Fruit fly (Drosophila melanogaster): ENCODE measurements around the gene grass.

Gene grass

dm6 chr3R:27194106-27194505 lies 36.4 kb downstream of the grass start, which contains the start of gene Ser:
Ser (minus strand) TSS chr3R:27194267.
- peak; percentile 18 for TF ChIP-seq CG7368 (GFP tag; optimal IDR thresholded peaks at IDR 0.05)
- peak; percentile 46; the same call in 1 of the 3 replicates for TF ChIP-seq eg (GFP tag; IDR thresholded peaks at IDR 0.05)
- peak; percentile 15 for TF ChIP-seq CG9139 (GFP tag; optimal IDR thresholded peaks at IDR 0.05)
- no peak for TF ChIP-seq fkh (GFP tag; optimal IDR thresholded peaks at IDR 0.05)
- 0 out of 3 replicates have a peak, but pooled peaks have one; percentile 34 for TF ChIP-seq CG8119 (GFP tag; IDR thresholded peaks at IDR 0.05)
- TF ChIP-seq Eip78C (GFP tag) = peak; percentile 50
- TF ChIP-seq Blimp-1 (GFP tag; optimal IDR thresholded peaks at IDR 0.05) = no peak
- TF ChIP-seq dsx (GFP tag; optimal IDR thresholded peaks at IDR 0.05; ENCODE audit: poor library complexity, severe bottlenecking) = peak; percentile 40
- TF ChIP-seq CG32006 (GFP tag; optimal IDR thresholded peaks at IDR 0.05) = no peak
- TF ChIP-seq ss (GFP tag; optimal IDR thresholded peaks at IDR 0.05) = peak; percentile 22 to 86
- peak; percentile 57 for TF ChIP-seq CG6854 (GFP tag; optimal IDR thresholded peaks at IDR 0.05)
- peak; percentile 55 for TF ChIP-seq CG1621 (tag; optimal IDR thresholded peaks at IDR 0.05)
- TF ChIP-seq svp (GFP tag) = peak; percentile 63
- no peak for TF ChIP-seq CG6163 (GFP tag; IDR thresholded peaks at IDR 0.05)
- TF ChIP-seq net (GFP tag; optimal IDR thresholded peaks at IDR 0.05) = no peak
- no peak for TF ChIP-seq Met (GFP tag; optimal IDR thresholded peaks at IDR 0.05)
- no peak for TF ChIP-seq Gug (GFP tag; IDR thresholded peaks at IDR 0.05)
- no peak for TF ChIP-seq CG15336 (GFP tag; IDR thresholded peaks at IDR 0.05)
- peak; percentile 47 for TF ChIP-seq CG16779 (tag; optimal IDR thresholded peaks at IDR 0.05)
- TF ChIP-seq fd85E (GFP tag; optimal IDR thresholded peaks at IDR 0.05) = no peak
- peak; percentile 49 for TF ChIP-seq CG6808 (GFP tag; optimal IDR thresholded peaks at IDR 0.05)
- no peak for TF ChIP-seq OdsH (GFP tag; optimal IDR thresholded peaks at IDR 0.05)
- no peak for TF ChIP-seq CG11294 (GFP tag; IDR thresholded peaks at IDR 0.05)

DNA sequence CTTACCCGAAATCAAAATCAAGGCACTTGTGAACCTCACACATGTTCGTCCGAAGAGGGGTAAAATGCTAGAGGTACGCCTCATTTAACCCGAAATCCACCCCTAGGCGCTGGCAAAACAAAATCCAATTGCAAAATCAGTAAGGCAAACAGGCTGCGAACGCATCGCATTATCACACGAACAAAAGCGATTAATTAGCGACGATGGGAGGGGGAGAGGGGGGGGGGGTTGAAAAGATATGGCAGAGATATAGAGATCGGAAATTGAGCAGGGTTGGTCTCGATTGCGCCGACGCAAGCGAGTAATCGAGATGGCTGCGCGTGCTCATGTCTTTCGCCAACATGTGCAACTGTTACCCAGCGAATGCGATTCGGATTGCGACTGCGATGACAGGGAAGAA lies 39.1 kb downstream of the grass start:
- TF ChIP-seq CG4318 (GFP tag; optimal IDR thresholded peaks at IDR 0.05) (no peak), fkh (GFP tag; optimal IDR thresholded peaks at IDR 0.05) (no peak), Hr38 (GFP tag; optimal IDR thresholded peaks at IDR 0.05) (no peak), CG6808 (GFP tag; optimal IDR thresholded peaks at IDR 0.05) (no peak), Hr4 (GFP tag; optimal IDR thresholded peaks at IDR 0.05) (no peak), Smox (GFP tag; optimal IDR thresholded peaks at IDR 0.05) (no peak), CG10631 (GFP tag; optimal IDR thresholded peaks at IDR 0.05) (no peak), CG31627 (GFP tag; optimal IDR thresholded peaks at IDR 0.05) (no peak), esn (GFP tag; optimal IDR thresholded peaks at IDR 0.05) (no peak), Ets21C (GFP tag; optimal IDR thresholded peaks at IDR 0.05) (no peak), CG15336 (GFP tag; IDR thresholded peaks at IDR 0.05) (no peak), Eip93F (GFP tag; optimal IDR thresholded peaks at IDR 0.05) (no peak)

- TF ChIP-seq CG6808 (GFP tag; optimal IDR thresholded peaks at IDR 0.05) = peak; percentile 52
- no peak for TF ChIP-seq Lpt (GFP tag; optimal IDR thresholded peaks at IDR 0.05)
- TF ChIP-seq vri (GFP tag; optimal IDR thresholded peaks at IDR 0.05) = no peak
- TF ChIP-seq CG7368 (GFP tag; optimal IDR thresholded peaks at IDR 0.05) = no peak
- TF ChIP-seq topi (GFP tag; optimal IDR thresholded peaks at IDR 0.05) = peak; percentile 26
- TF ChIP-seq Ets21C (GFP tag; optimal IDR thresholded peaks at IDR 0.05) = no peak
- TF ChIP-seq Eip75B (GFP tag; optimal IDR thresholded peaks at IDR 0.05) = peak; percentile 22
- no peak for TF ChIP-seq CG11902 (GFP tag; optimal IDR thresholded peaks at IDR 0.05)
- TF ChIP-seq Sox15 (GFP tag; optimal IDR thresholded peaks at IDR 0.05) = no peak
- TF ChIP-seq dac (GFP tag; optimal IDR thresholded peaks at IDR 0.05) = no peak
- TF ChIP-seq Ets96B (tag; optimal IDR thresholded peaks at IDR 0.05) = peak; percentile 49
- peak; percentile 40 for TF ChIP-seq esn (GFP tag; optimal IDR thresholded peaks at IDR 0.05)
- no peak for TF ChIP-seq CG6276 (GFP tag; optimal IDR thresholded peaks at IDR 0.05)
- TF ChIP-seq CG3032 (tag; optimal IDR thresholded peaks at IDR 0.05) = peak; percentile 39
- peak in 1 of 2 experiments; percentile 14 for TF ChIP-seq salr (GFP tag; optimal IDR thresholded peaks at IDR 0.05)
- TF ChIP-seq Met (GFP tag; optimal IDR thresholded peaks at IDR 0.05) = no peak
- TF ChIP-seq cyc (GFP tag; optimal IDR thresholded peaks at IDR 0.05) = no peak
- peak; percentile 27 for TF ChIP-seq Hr4 (GFP tag; optimal IDR thresholded peaks at IDR 0.05)
- peak; percentile 48 for TF ChIP-seq CG10631 (GFP tag; optimal IDR thresholded peaks at IDR 0.05)
- no peak for TF ChIP-seq Hr38 (GFP tag; optimal IDR thresholded peaks at IDR 0.05)
- peak; percentile 4 for TF ChIP-seq CG32006 (GFP tag; optimal IDR thresholded peaks at IDR 0.05)
- TF ChIP-seq CG8119 (GFP tag; IDR thresholded peaks at IDR 0.05) = no peak
- TF ChIP-seq CG3919 (GFP tag; optimal IDR thresholded peaks at IDR 0.05) = peak; percentile 63
- TF ChIP-seq Eip93F (GFP tag; optimal IDR thresholded peaks at IDR 0.05) = no peak
- no peak for TF ChIP-seq CG6854 (GFP tag; optimal IDR thresholded peaks at IDR 0.05)
- TF ChIP-seq ss (GFP tag; optimal IDR thresholded peaks at IDR 0.05) = peak in 1 of 2 experiments; percentile 18
- TF ChIP-seq CG11762 (GFP tag; optimal IDR thresholded peaks at IDR 0.05; ENCODE audit: insufficient read depth) = no peak
- TF ChIP-seq eg (GFP tag; IDR thresholded peaks at IDR 0.05) = no peak
- peak; percentile 10 for TF ChIP-seq fd59A (GFP tag; optimal IDR thresholded peaks at IDR 0.05)
Observed at dm6 chr3R:27197581-27197980, 39.8 kb downstream of the grass start.
